Worm (Caenorhabditis elegans): ENCODE data around the gene fkh-8.

fkh-8 gene

ce11 chrII:6207252-6207651 lies 16.1 kb upstream of the fkh-8 start:
- TF ChIP-seq fkh-10 (GFP tag; optimal IDR thresholded peaks at IDR 0.05) (peak; percentile 71), R02D3.7 (tag; optimal IDR thresholded peaks at IDR 0.05) (no peak), lin-39 (tag; optimal IDR thresholded peaks at IDR 0.05) (no peak)

- no peak for TF ChIP-seq lsy-12 (tag; optimal IDR thresholded peaks at IDR 0.05)
- TF ChIP-seq ceh-16 (tag; optimal IDR thresholded peaks at IDR 0.05), result no peak
- TF ChIP-seq pqm-1 (tag; optimal IDR thresholded peaks at IDR 0.05), result no peak
- TF ChIP-seq snpc-4 (tag; optimal IDR thresholded peaks at IDR 0.05), result no peak
- TF ChIP-seq unc-39 (tag; optimal IDR thresholded peaks at IDR 0.05), result no peak
- no peak for TF ChIP-seq unc-62 (GFP tag; optimal IDR thresholded peaks at IDR 0.05)
- no peak for TF ChIP-seq nhr-43 (tag; optimal IDR thresholded peaks at IDR 0.05; ENCODE audit: poor library complexity, severe bottlenecking)
- no peak for TF ChIP-seq R02D3.7 (tag; optimal IDR thresholded peaks at IDR 0.05)
- no peak for TF ChIP-seq nhr-67 (tag; optimal IDR thresholded peaks at IDR 0.05)
- TF ChIP-seq ZK546.5 (tag; optimal IDR thresholded peaks at IDR 0.05), result no peak
- TF ChIP-seq elt-2 (tag; optimal IDR thresholded peaks at IDR 0.05), result no peak
- TF ChIP-seq mdl-1 (tag; optimal IDR thresholded peaks at IDR 0.05), result no peak
- no peak for TF ChIP-seq egl-5 (tag; optimal IDR thresholded peaks at IDR 0.05)
- no peak for TF ChIP-seq nfya-1 (tag; optimal IDR thresholded peaks at IDR 0.05; ENCODE audit: insufficient read depth)
- no peak for TF ChIP-seq nhr-25 (tag; optimal IDR thresholded peaks at IDR 0.05)
- no peak for TF ChIP-seq nhr-28 (tag; optimal IDR thresholded peaks at IDR 0.05)
- TF ChIP-seq tbx-2 (tag; optimal IDR thresholded peaks at IDR 0.05), result no peak
Measured at ce11 chrII:6202910-6203309, 11.7 kb upstream of the fkh-8 start, which contains the start of gene C30B5.17. Gene C30B5.17 (minus strand): TSS chrII:6203010.

ce11 chrII:6199010-6199409 lies 7.8 kb upstream of the fkh-8 start:
- no peak for TF ChIP-seq nhr-23 (tag; optimal IDR thresholded peaks at IDR 0.05)
- no peak for TF ChIP-seq mdl-1 (tag; optimal IDR thresholded peaks at IDR 0.05)
- TF ChIP-seq ceh-9 (tag; optimal IDR thresholded peaks at IDR 0.05), result no peak
- TF ChIP-seq ztf-11 (tag; optimal IDR thresholded peaks at IDR 0.05), result no peak
- TF ChIP-seq nhr-12 (tag; optimal IDR thresholded peaks at IDR 0.05), result no peak
- TF ChIP-seq ceh-28 (tag; optimal IDR thresholded peaks at IDR 0.05), result no peak
- no peak for TF ChIP-seq elt-2 (tag; optimal IDR thresholded peaks at IDR 0.05)
- no peak for TF ChIP-seq skn-1 (tag; optimal IDR thresholded peaks at IDR 0.05)
- TF ChIP-seq elt-1 (tag; optimal IDR thresholded peaks at IDR 0.05), result no peak
- TF ChIP-seq nhr-28 (tag; optimal IDR thresholded peaks at IDR 0.05), result no peak
- no peak for TF ChIP-seq egl-5 (tag; optimal IDR thresholded peaks at IDR 0.05)
- TF ChIP-seq lin-15B (tag; optimal IDR thresholded peaks at IDR 0.05), result no peak
- TF ChIP-seq nhr-43 (tag; optimal IDR thresholded peaks at IDR 0.05; ENCODE audit: poor library complexity, severe bottlenecking), result no peak
- no peak for TF ChIP-seq lsy-12 (tag; optimal IDR thresholded peaks at IDR 0.05)
- TF ChIP-seq nhr-11 (tag; optimal IDR thresholded peaks at IDR 0.05), result no peak
- no peak for TF ChIP-seq nhr-67 (tag; optimal IDR thresholded peaks at IDR 0.05)
- no peak for TF ChIP-seq snpc-4 (tag; optimal IDR thresholded peaks at IDR 0.05)

- TF ChIP-seq sea-2 (GFP tag; optimal IDR thresholded peaks at IDR 0.05) (no peak), zag-1 (tag; optimal IDR thresholded peaks at IDR 0.05) (no peak), fkh-2 (tag; optimal IDR thresholded peaks at IDR 0.05) (no peak), egl-27 (tag; optimal IDR thresholded peaks at IDR 0.05) (no peak), pha-4 (tag; optimal IDR thresholded peaks at IDR 0.05) (no peak), snpc-4 (tag; optimal IDR thresholded peaks at IDR 0.05) (no peak), nfya-1 (tag; optimal IDR thresholded peaks at IDR 0.05; ENCODE audit: insufficient read depth) (no peak), mdl-1 (tag; optimal IDR thresholded peaks at IDR 0.05) (no peak), ceh-28 (tag; optimal IDR thresholded peaks at IDR 0.05) (no peak), nhr-25 (tag; optimal IDR thresholded peaks at IDR 0.05) (no peak), lin-39 (tag; optimal IDR thresholded peaks at IDR 0.05) (no peak), ceh-9 (tag; optimal IDR thresholded peaks at IDR 0.05) (no peak), nhr-28 (tag; optimal IDR thresholded peaks at IDR 0.05) (no peak), elt-2 (tag; optimal IDR thresholded peaks at IDR 0.05) (no peak), lin-15B (tag; optimal IDR thresholded peaks at IDR 0.05) (no peak), tbx-2 (tag; optimal IDR thresholded peaks at IDR 0.05) (no peak), egl-5 (tag; optimal IDR thresholded peaks at IDR 0.05) (no peak), aly-2 (tag; optimal IDR thresholded peaks at IDR 0.05) (no peak), nhr-12 (tag; optimal IDR thresholded peaks at IDR 0.05) (no peak)
Measured at ce11 chrII:6198468-6198867, 7.3 kb upstream of the fkh-8 start, which contains the start of gene szy-4. Gene szy-4 (plus strand): TSS chrII:6198696.

- TF ChIP-seq nhr-25 (tag; optimal IDR thresholded peaks at IDR 0.05) (peak; percentile 28), lin-39 (tag; optimal IDR thresholded peaks at IDR 0.05) (peak; percentile 44), nhr-43 (tag; optimal IDR thresholded peaks at IDR 0.05; ENCODE audit: poor library complexity, severe bottlenecking) (peak; percentile 8), hmg-11 (tag; optimal IDR thresholded peaks at IDR 0.05) (peak; percentile 79), fos-1 (tag; optimal IDR thresholded peaks at IDR 0.05) (no peak), lsy-12 (tag; optimal IDR thresholded peaks at IDR 0.05) (no peak), aly-2 (tag; optimal IDR thresholded peaks at IDR 0.05) (no peak), ama-1 (optimal IDR thresholded peaks at IDR 0.05) (no peak), sea-2 (GFP tag; optimal IDR thresholded peaks at IDR 0.05) (peak; percentile 15), skn-1 (tag; optimal IDR thresholded peaks at IDR 0.05) (no peak), lin-15B (tag; optimal IDR thresholded peaks at IDR 0.05) (peak; percentile 16), ceh-82 (tag; optimal IDR thresholded peaks at IDR 0.05) (no peak), nhr-67 (tag; optimal IDR thresholded peaks at IDR 0.05) (no peak), ceh-16 (tag; optimal IDR thresholded peaks at IDR 0.05) (no peak), ceh-9 (tag; optimal IDR thresholded peaks at IDR 0.05) (no peak)
Measured at ce11 chrII:6196875-6197274, 5.7 kb upstream of the fkh-8 start, which contains the start of the genes rbmx-2 and C30B5.2. Gene rbmx-2 (minus strand): TSS chrII:6196948. Gene C30B5.2 (plus strand): TSS chrII:6197180.

Measured in whole organism, L3 larva.